Worm (Caenorhabditis elegans): ENCODE data around the gene ceh-75.

ceh-75 gene

DNA sequence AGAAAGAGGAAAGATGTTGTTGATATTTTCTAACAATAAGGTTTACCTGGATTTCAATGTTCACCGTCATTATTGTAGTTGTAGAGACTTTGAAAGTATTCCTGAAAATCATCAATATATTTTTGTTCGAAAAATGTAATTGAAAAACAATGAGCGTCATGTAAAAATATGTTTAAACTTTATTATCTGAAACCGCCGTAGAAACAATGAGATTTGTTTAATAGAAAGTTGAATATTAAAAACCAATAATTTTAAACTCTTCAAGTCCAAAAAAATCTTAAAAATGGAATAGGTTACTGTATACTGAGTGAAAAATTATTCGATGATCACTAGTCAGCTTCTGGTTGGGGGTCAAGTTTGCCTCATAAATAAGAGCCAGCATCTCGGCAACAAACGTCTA, 37.1 kb downstream of the ceh-75 start, which contains the start of gene anmt-3:
anmt-3 (minus strand) TSS at position 101 of the 400 bp plus-strand sequence.
- no peak for TF ChIP-seq lin-35 (GFP tag; optimal IDR thresholded peaks at IDR 0.05)
- no peak for TF ChIP-seq dpff-1 (tag; optimal IDR thresholded peaks at IDR 0.05)
- no peak for TF ChIP-seq nhr-90 (tag; optimal IDR thresholded peaks at IDR 0.05)
- no peak for TF ChIP-seq hlh-12 (tag; optimal IDR thresholded peaks at IDR 0.05)
- no peak for TF ChIP-seq lin-40 (tag; optimal IDR thresholded peaks at IDR 0.05)
- TF ChIP-seq T07F8.4 (tag; optimal IDR thresholded peaks at IDR 0.05) = no peak
- no peak for TF ChIP-seq attf-6 (GFP tag; IDR thresholded peaks at IDR 0.05)
- TF ChIP-seq xnd-1 (tag; optimal IDR thresholded peaks at IDR 0.05) = no peak
- TF ChIP-seq ztf-28 (GFP tag; IDR thresholded peaks at IDR 0.05) = no peak
- no peak for TF ChIP-seq mel-28 (tag; optimal IDR thresholded peaks at IDR 0.05; ENCODE audit: borderline replicate concordance)
- TF ChIP-seq pha-4 (tag; optimal IDR thresholded peaks at IDR 0.05) = no peak

DNA sequence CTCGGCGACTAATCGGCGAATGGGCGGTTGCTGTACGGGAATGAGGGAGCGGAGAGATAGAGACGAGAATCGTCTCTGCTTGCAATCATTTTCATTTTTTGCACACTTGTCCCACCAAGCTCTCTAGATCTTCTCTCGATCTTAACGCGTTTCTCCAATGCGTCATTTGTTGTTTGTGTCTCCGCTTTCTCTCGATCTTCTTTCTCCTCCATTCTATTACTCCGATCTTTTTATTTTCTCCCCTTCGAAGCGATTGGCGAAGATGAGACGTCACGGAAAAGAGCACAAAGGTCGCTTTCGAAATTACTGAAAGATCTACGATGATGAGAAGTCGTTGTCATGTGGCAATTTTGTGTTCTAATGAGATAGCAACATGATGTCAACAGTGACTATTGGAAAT, 37.5 kb downstream of the ceh-75 start:
- no peak for TF ChIP-seq hlh-12 (tag; optimal IDR thresholded peaks at IDR 0.05)
- TF ChIP-seq ets-4 (GFP tag; optimal IDR thresholded peaks at IDR 0.05) = no peak
- TF ChIP-seq aptf-2 (GFP tag; conservative IDR thresholded peaks at IDR 0.05) = no peak
- no peak for TF ChIP-seq fkh-3 (tag; optimal IDR thresholded peaks at IDR 0.05)
- TF ChIP-seq let-526 (GFP tag; IDR thresholded peaks at IDR 0.05) = no peak
- TF ChIP-seq rcor-1 (GFP tag; IDR thresholded peaks at IDR 0.05) = no peak
- TF ChIP-seq ztf-22 (GFP tag; optimal IDR thresholded peaks at IDR 0.05) = no peak
- TF ChIP-seq him-1 (tag; optimal IDR thresholded peaks at IDR 0.05) = no peak
- no peak for TF ChIP-seq repo-1 (tag; optimal IDR thresholded peaks at IDR 0.05)
- no peak for TF ChIP-seq Y53G8AR.9 (GFP tag; conservative IDR thresholded peaks at IDR 0.05)
- TF ChIP-seq nfyb-1 (GFP tag; IDR thresholded peaks at IDR 0.05) = no peak
- no peak for TF ChIP-seq mcd-1 (GFP tag; IDR thresholded peaks at IDR 0.05)
- no peak for TF ChIP-seq athp-1 (tag; optimal IDR thresholded peaks at IDR 0.05)
- TF ChIP-seq sdz-38 (tag; optimal IDR thresholded peaks at IDR 0.05) = no peak

DNA sequence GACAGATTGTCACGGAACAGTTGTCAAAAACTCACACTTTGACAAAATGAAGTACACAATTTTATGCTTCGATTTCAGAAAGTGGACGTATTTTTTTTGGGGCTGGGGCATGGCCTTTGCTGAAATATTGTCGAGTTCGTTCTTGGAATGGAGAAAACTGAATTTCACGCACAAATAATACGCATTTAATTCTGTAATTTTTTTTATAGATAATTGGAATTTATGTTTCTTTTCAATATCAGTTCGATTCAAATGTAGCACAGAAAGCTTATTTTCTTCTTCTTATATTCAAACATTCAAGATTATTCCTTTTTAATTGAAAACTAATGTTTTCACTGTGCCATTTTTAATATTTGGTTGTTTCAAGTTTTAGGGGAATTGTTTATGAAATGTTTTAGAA, 39.2 kb downstream of the ceh-75 start, which contains the start of gene T07C12.10:
T07C12.10 (minus strand) TSS at position 101 of the 400 bp plus-strand sequence.
- TF ChIP-seq ceh-27 (GFP tag; optimal IDR thresholded peaks at IDR 0.05) = no peak
- TF ChIP-seq rec-8 (tag; optimal IDR thresholded peaks at IDR 0.05) = no peak
- no peak for TF ChIP-seq unc-62 (GFP tag; optimal IDR thresholded peaks at IDR 0.05)
- TF ChIP-seq hlh-26 (GFP tag; conservative IDR thresholded peaks at IDR 0.05) = no peak
- TF ChIP-seq bed-2 (GFP tag; IDR thresholded peaks at IDR 0.05) = no peak
- no peak for TF ChIP-seq aptf-2 (GFP tag; conservative IDR thresholded peaks at IDR 0.05)
- TF ChIP-seq F23B12.7 (tag; optimal IDR thresholded peaks at IDR 0.05; ENCODE audit: insufficient read depth) = no peak

DNA sequence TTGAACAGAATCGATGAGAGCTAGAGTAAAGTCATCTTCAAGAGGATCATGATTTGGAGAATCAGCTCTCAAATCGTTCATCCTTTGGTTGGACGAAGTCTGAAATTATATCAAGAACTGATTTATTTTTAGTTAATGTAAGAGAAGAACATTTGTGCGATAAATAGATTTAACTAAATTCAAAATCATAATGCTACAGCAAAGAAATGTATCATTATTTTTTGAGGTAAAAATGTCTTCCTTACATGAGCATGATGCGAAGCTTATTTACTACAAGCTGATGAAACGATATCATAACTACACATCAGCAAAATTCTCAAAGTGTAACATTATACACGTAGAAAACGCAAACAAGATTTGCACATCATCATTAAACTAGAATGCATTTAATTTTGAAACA, 41.3 kb downstream of the ceh-75 start, which contains the start of gene madf-4:
madf-4 (minus strand) TSS at position 101 of the 400 bp plus-strand sequence.
- TF ChIP-seq chd-7 (tag; optimal IDR thresholded peaks at IDR 0.05) (no peak), mel-28 (tag; optimal IDR thresholded peaks at IDR 0.05; ENCODE audit: borderline replicate concordance) (no peak), snpc-4 (GFP tag; optimal IDR thresholded peaks at IDR 0.05) (no peak), snpc-4 (tag; optimal IDR thresholded peaks at IDR 0.05) (no peak), D2030.7 (GFP tag; IDR thresholded peaks at IDR 0.05) (no peak), ceh-40 (GFP tag; IDR thresholded peaks at IDR 0.05) (no peak), lin-40 (tag; optimal IDR thresholded peaks at IDR 0.05) (no peak), C17E4.6 (GFP tag; IDR thresholded peaks at IDR 0.05) (no peak), hrde-1 (tag; optimal IDR thresholded peaks at IDR 0.05; ENCODE audit: borderline replicate concordance) (no peak), F39B2.1 (GFP tag; IDR thresholded peaks at IDR 0.05) (no peak)
